Worm (Caenorhabditis elegans) whole organism, L3 larva: Measurements from ENCODE around the gene nud-1.

Source experiments
- R02D3.7 ChIP-seq: fragments of 150-350 bp; optimal IDR thresholded peaks from 2 replicates; lab custom pipeline; 2014; ENCODE audit warnings: missing biosample characterization, missing genetic modification characterization
- ZK546.5 ChIP-seq: sonication (generic microtip); optimal IDR thresholded peaks from 2 replicates; lab custom pipeline; 2017; ENCODE audit warnings: missing biosample characterization, missing genetic modification characterization
- ama-1 ChIP-seq: fragments of 150-350 bp; optimal IDR thresholded peaks from 2 replicates; lab custom pipeline; 2018
- ceh-16 ChIP-seq: sonication (generic microtip); optimal IDR thresholded peaks from 2 replicates; lab custom pipeline; 2017; ENCODE audit warnings: missing biosample characterization, missing genetic modification characterization
- ceh-28 ChIP-seq: fragments of 150-350 bp; optimal IDR thresholded peaks from 2 replicates; lab custom pipeline; 2014; ENCODE audit warnings: missing biosample characterization, missing genetic modification reagents, missing genetic modification characterization
- ceh-82 ChIP-seq: fragments of 150-350 bp; optimal IDR thresholded peaks from 2 replicates; lab custom pipeline; 2014; ENCODE audit warnings: missing biosample characterization, missing genetic modification characterization
- daf-12 ChIP-seq: fragments of 150-350 bp; optimal IDR thresholded peaks from 2 replicates; lab custom pipeline; 2014; ENCODE audit warnings: missing biosample characterization, missing genetic modification reagents, missing genetic modification characterization
- egl-27 ChIP-seq: sonication (generic microtip); optimal IDR thresholded peaks from 4 replicates; lab custom pipeline; 2017; ENCODE audit warnings: missing biosample characterization, missing genetic modification reagents, missing genetic modification characterization
- egl-5 ChIP-seq: fragments of 150-350 bp; optimal IDR thresholded peaks from 2 replicates; lab custom pipeline; 2017; ENCODE audit warnings: missing biosample characterization, missing genetic modification reagents, missing genetic modification characterization, inconsistent platforms
- elt-1 ChIP-seq: fragments of 150-350 bp; optimal IDR thresholded peaks from 2 replicates; lab custom pipeline; 2014; ENCODE audit warnings: missing biosample characterization, missing genetic modification characterization
- elt-2 ChIP-seq: sonication (generic microtip); optimal IDR thresholded peaks from 2 replicates; lab custom pipeline; 2016; ENCODE audit warnings: missing genetic modification reagents, mild to moderate bottlenecking, missing genetic modification characterization, missing compliant biosample characterization
- elt-3 ChIP-seq, 3 experiments: fragments of 150-350 bp in 1 of 3; sonication (generic microtip) in 2 of 3; optimal IDR thresholded peaks; 2 replicates in 2 of 3; 4 replicates in 1 of 3; lab custom pipeline; 2014 to 2017; ENCODE audit warnings: missing biosample characterization in 3 of 3, missing genetic modification characterization in 3 of 3
- eor-1 ChIP-seq, 2 experiments: fragments of 150-350 bp; optimal IDR thresholded peaks; 2 replicates each; lab custom pipeline; 2014 to 2018; ENCODE audit warnings: missing biosample characterization in 2 of 2, missing genetic modification characterization in 2 of 2
- fkh-10 ChIP-seq: sonication (generic microtip); optimal IDR thresholded peaks from 2 replicates; lab custom pipeline; 2017; ENCODE audit warnings: missing biosample characterization, missing genetic modification reagents, missing genetic modification characterization
- fos-1 ChIP-seq: fragments of 150-350 bp; optimal IDR thresholded peaks from 2 replicates; lab custom pipeline; 2014; ENCODE audit warnings: missing biosample characterization, missing genetic modification characterization
- hmg-11 ChIP-seq: sonication (generic microtip); optimal IDR thresholded peaks from 2 replicates; lab custom pipeline; 2016; ENCODE audit warnings: missing genetic modification characterization, missing compliant biosample characterization
- jun-1 ChIP-seq: fragments of 150-350 bp; optimal IDR thresholded peaks from 2 replicates; lab custom pipeline; 2014; ENCODE audit warnings: missing biosample characterization, missing genetic modification reagents, missing genetic modification characterization
- lin-15B ChIP-seq: fragments of 150-350 bp; optimal IDR thresholded peaks from 2 replicates; lab custom pipeline; 2014; ENCODE audit warnings: missing biosample characterization, missing genetic modification characterization
- lin-39 ChIP-seq: fragments of 150-350 bp; optimal IDR thresholded peaks from 2 replicates; lab custom pipeline; 2018; ENCODE audit warnings: missing biosample characterization, missing genetic modification reagents, missing genetic modification characterization
- lsy-12 ChIP-seq: sonication (generic microtip); optimal IDR thresholded peaks from 2 replicates; lab custom pipeline; 2016; ENCODE audit warnings: mild to moderate bottlenecking, missing genetic modification characterization, missing compliant biosample characterization
- mdl-1 ChIP-seq: fragments of 150-350 bp; optimal IDR thresholded peaks from 2 replicates; lab custom pipeline; 2014; ENCODE audit warnings: missing biosample characterization, missing genetic modification characterization
- mml-1 ChIP-seq: fragments of 150-350 bp; sonication (generic microtip); optimal IDR thresholded peaks from 3 replicates; lab custom pipeline; 2014; ENCODE audit warnings: missing biosample characterization, missing genetic modification characterization
- nfya-1 ChIP-seq: sonication (generic microtip); optimal IDR thresholded peaks from 2 replicates; lab custom pipeline; 2017; ENCODE audit warnings: missing genetic modification characterization, mild to moderate bottlenecking, missing compliant biosample characterization, antibody characterized with exemption, moderate library complexity; ENCODE audit not compliant: insufficient read depth
- nhr-11 ChIP-seq: fragments of 150-350 bp; optimal IDR thresholded peaks from 2 replicates; lab custom pipeline; 2014; ENCODE audit warnings: missing biosample characterization, missing genetic modification characterization
- nhr-12 ChIP-seq: fragments of 150-350 bp; optimal IDR thresholded peaks from 2 replicates; lab custom pipeline; 2014; ENCODE audit warnings: missing biosample characterization, missing genetic modification characterization
- nhr-23 ChIP-seq: fragments of 150-350 bp; optimal IDR thresholded peaks from 2 replicates; lab custom pipeline; 2014; ENCODE audit warnings: missing biosample characterization, missing genetic modification reagents, missing genetic modification characterization
- nhr-25 ChIP-seq: sonication (generic microtip); optimal IDR thresholded peaks from 2 replicates; lab custom pipeline; 2017; ENCODE audit warnings: missing biosample characterization, missing genetic modification characterization
- nhr-43 ChIP-seq: sonication (generic microtip); optimal IDR thresholded peaks from 2 replicates; lab custom pipeline; 2016; ENCODE audit warnings: mild to moderate bottlenecking, missing genetic modification characterization, missing compliant biosample characterization; ENCODE audit not compliant: poor library complexity, severe bottlenecking
- nhr-67 ChIP-seq: fragments of 150-350 bp; optimal IDR thresholded peaks from 2 replicates; lab custom pipeline; 2014; ENCODE audit warnings: missing biosample characterization, missing genetic modification characterization
- nhr-76 ChIP-seq: fragments of 150-350 bp; sonication (generic microtip); optimal IDR thresholded peaks from 5 replicates; lab custom pipeline; 2014; ENCODE audit warnings: missing biosample characterization, missing genetic modification characterization
- nhr-77 ChIP-seq: fragments of 150-350 bp; optimal IDR thresholded peaks from 2 replicates; lab custom pipeline; 2014; ENCODE audit warnings: missing biosample characterization, missing genetic modification characterization
- sea-2 ChIP-seq: fragments of 150-350 bp; sonication (generic microtip); optimal IDR thresholded peaks from 4 replicates; lab custom pipeline; 2014; ENCODE audit warnings: missing biosample characterization, missing genetic modification reagents, missing genetic modification characterization
- skn-1 ChIP-seq: fragments of 150-350 bp; optimal IDR thresholded peaks from 2 replicates; lab custom pipeline; 2014; ENCODE audit warnings: missing biosample characterization, missing genetic modification characterization
- snpc-4 ChIP-seq: fragments of 150-350 bp; optimal IDR thresholded peaks from 2 replicates; lab custom pipeline; 2014; ENCODE audit warnings: missing biosample characterization, missing genetic modification characterization
- tbx-2 ChIP-seq: sonication (generic microtip); optimal IDR thresholded peaks from 2 replicates; lab custom pipeline; 2016; ENCODE audit warnings: mild to moderate bottlenecking, missing genetic modification characterization, missing compliant biosample characterization
- unc-39 ChIP-seq: sonication (generic microtip); optimal IDR thresholded peaks from 4 replicates; lab custom pipeline; 2017; ENCODE audit warnings: missing biosample characterization, missing genetic modification characterization
- unc-62 ChIP-seq: fragments of 150-350 bp; sonication (generic microtip); optimal IDR thresholded peaks from 4 replicates; lab custom pipeline; 2014; ENCODE audit warnings: missing biosample characterization, missing genetic modification reagents, missing genetic modification characterization
- zag-1 ChIP-seq: fragments of 150-350 bp; optimal IDR thresholded peaks from 2 replicates; lab custom pipeline; 2014; ENCODE audit warnings: missing biosample characterization, missing genetic modification characterization
- ztf-11 ChIP-seq: fragments of 150-350 bp; optimal IDR thresholded peaks from 2 replicates; lab custom pipeline; 2014; ENCODE audit warnings: missing biosample characterization, missing genetic modification characterization
- ztf-4 ChIP-seq: fragments of 150-350 bp; optimal IDR thresholded peaks from 2 replicates; lab custom pipeline; 2014; ENCODE audit warnings: missing biosample characterization, missing genetic modification characterization

Gene nud-1

DNA sequence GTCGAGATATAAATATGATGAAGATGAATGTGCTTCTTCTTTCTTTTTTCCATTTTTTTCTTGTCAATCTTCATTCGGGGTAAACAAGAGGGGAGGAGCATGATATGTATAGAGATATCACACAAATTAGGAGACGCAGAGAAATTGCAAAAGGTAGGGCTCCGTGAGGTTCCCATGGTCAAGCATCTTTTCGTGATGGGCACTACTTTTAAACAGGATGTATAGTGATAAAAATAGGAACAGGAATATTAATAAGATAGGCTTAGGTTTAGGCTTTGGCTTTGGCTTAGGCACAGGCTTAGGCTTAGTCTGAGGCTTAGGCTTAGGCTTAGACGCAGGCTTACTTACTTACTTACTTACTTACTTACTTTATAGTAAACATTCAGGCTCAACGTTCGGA is 16.6 kb upstream of the nud-1 start, which contains the start of gene F53A2.1:
Gene F53A2.1, minus strand, starts transcription at position 101 of the 400 bp plus-strand sequence.
- TF ChIP-seq nhr-77 (no peak), ceh-28 (tag; lab: Kevin White, UChicago) (no peak), ztf-4 (tag; lab: Kevin White, UChicago) (no peak), sea-2 (no peak), snpc-4 (no peak), fkh-10 (no peak), nfya-1 (tag; lab: Kevin White, UChicago) (no peak), daf-12 (no peak), eor-1 (tag; optimal IDR thresholded peaks at IDR 0.05; lab: Kevin White, UChicago) (no peak), nhr-25 (tag; lab: Kevin White, UChicago) (no peak), ama-1 (lab: Kevin White, UChicago) (no peak), lsy-12 (tag; lab: Kevin White, UChicago) (no peak), lin-39 (tag; lab: Kevin White, UChicago) (no peak), mml-1 (tag; lab: Kevin White, UChicago) (no peak), jun-1 (tag; lab: Kevin White, UChicago) (no peak), elt-2 (tag; lab: Kevin White, UChicago) (no peak)

DNA sequence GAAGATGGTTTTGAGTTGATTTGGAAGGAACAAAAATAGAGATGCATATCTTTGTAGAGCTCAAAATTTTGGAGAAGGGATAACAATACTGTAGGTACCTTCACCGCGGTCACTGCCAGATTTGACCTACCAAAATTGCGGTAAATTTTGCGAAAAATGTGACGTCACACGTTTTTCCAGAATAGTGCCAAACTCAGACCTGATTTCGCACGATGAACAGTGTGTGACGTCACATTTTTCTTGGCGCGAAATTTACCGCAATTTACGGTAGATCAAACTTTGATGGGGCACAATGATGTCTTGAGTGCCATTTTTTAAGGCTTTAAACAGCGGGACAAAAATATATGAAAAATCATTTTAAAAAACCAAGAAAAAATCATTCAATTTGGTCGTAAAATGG is 12.4 kb upstream of the nud-1 start:
- no peak for TF ChIP-seq ceh-82
- no peak for TF ChIP-seq lsy-12 (tag; lab: Kevin White, UChicago)
- TF ChIP-seq egl-5 (tag; lab: Kevin White, UChicago): no peak
- TF ChIP-seq ceh-16 (tag; lab: Kevin White, UChicago): no peak
- no peak for TF ChIP-seq ztf-4 (tag; lab: Kevin White, UChicago)
- TF ChIP-seq nhr-76: no peak
- TF ChIP-seq nhr-23 (tag; lab: Kevin White, UChicago): no peak
- TF ChIP-seq elt-3 (tag; optimal IDR thresholded peaks at IDR 0.05; lab: Kevin White, UChicago): no peak
- no peak for TF ChIP-seq nfya-1 (tag; lab: Kevin White, UChicago)
- TF ChIP-seq, all 47 proteins: peak for 0

DNA sequence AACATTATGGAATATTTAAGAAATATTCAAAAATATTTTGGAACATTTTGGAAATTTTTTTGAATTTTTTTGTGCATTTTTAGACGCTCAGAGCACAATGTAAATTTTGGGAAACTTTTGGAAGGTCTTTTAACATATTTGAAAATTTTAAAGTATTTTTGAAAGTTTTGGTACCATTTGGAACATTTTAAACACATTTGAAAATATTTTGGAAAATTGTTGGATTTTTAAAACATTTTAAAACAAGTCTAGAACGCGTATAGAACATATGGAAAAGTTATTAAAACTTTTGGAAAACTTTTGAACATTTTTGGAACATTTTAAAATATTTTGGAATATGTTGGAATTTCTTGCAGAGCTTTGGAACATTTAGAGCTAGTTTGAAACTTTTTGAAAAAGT is 7.6 kb upstream of the nud-1 start, which contains the start of gene sdz-20:
Gene sdz-20, plus strand, starts transcription at position 301 of the 400 bp plus-strand sequence.
- TF ChIP-seq ceh-28 (tag; lab: Kevin White, UChicago) (no peak), nfya-1 (tag; lab: Kevin White, UChicago) (no peak), elt-1 (no peak), R02D3.7 (no peak), zag-1 (tag; lab: Kevin White, UChicago) (no peak), eor-1 (tag; optimal IDR thresholded peaks at IDR 0.05; lab: Kevin White, UChicago) (no peak), hmg-11 (no peak), ceh-82 (no peak), nhr-77 (no peak), sea-2 (no peak), tbx-2 (tag; lab: Kevin White, UChicago) (no peak), nhr-76 (no peak), nhr-43 (no peak), ama-1 (lab: Kevin White, UChicago) (no peak), skn-1 (no peak)

DNA sequence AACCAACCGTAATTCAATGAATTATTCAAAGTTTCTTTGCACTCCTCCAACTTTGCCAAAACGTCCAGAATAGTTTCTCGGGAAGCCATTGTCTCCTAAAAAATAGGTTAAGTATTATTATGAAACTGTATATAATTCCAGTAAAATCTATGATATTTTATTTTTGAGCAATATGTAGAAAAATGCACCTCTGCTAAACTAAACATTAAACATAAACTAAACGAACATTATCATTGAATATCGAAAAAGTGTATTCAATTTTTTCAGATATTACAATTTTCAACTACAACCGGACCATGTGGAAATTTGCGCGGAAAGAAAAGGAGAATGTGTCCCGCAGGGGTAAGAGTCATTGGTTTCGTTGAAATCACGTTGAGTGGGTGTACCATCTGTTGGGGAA is 1.7 kb upstream of the nud-1 start, which contains the start of gene F53A2.3:
Gene F53A2.3, minus strand, starts transcription at position 101 of the 400 bp plus-strand sequence.
- TF ChIP-seq nhr-25 (tag; lab: Kevin White, UChicago) (no peak), unc-62 (GFP tag; lab: Kevin White, UChicago) (no peak)
- TF ChIP-seq, all 47 proteins: peak for 0

DNA sequence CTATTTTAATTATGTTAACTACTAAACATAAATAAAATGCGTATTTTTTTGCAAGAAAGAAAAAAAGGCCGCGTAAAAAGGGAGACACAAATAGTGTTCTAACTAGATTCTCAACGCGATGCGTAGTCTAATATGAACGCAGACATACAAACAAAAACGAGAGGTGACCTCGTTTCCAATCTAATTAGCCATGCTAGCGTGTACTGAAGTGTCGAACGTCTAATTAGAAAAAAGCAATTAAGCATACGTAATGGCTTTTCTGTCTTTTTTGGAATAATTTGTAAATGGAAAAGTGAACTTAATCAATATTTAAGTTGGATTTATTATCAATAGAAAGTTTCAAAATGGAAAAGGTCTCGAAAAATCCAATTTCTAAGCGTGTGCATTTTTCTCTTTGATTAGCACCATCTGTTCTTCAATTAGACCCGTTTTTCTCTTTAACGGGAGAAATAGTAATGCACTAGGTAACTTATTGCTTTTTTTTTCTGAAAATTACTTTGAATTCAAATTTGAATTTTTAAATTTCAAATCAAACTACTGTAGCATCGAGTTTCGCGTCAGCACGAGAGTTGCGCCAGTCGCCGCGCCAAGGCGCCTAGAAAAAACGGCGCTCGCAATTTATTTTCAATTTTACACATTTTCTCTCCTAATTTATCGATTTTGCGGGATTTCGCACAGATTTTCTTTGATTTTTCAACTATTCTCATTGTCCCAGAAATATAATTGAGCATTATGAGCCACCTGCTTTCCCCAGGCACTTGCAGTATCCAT is 638 bp upstream of the nud-1 start:
- TF ChIP-seq nhr-67 (no peak), zag-1 (tag; lab: Kevin White, UChicago) (no peak), nhr-11 (tag; lab: Kevin White, UChicago) (no peak), fos-1 (tag; lab: Kevin White, UChicago) (no peak), nfya-1 (tag; lab: Kevin White, UChicago) (peak; percentile 42), unc-62 (GFP tag; lab: Kevin White, UChicago) (no peak), elt-1 (no peak), ceh-16 (tag; lab: Kevin White, UChicago) (no peak), unc-39 (tag; lab: Kevin White, UChicago) (no peak), mdl-1 (tag; lab: Kevin White, UChicago) (no peak), ztf-11 (tag; lab: Kevin White, UChicago) (no peak), ztf-4 (tag; lab: Kevin White, UChicago) (no peak), elt-2 (tag; lab: Kevin White, UChicago) (peak; percentile 10), lin-15B (peak; percentile 9), ceh-28 (tag; lab: Kevin White, UChicago) (no peak), egl-27 (tag; lab: Kevin White, UChicago) (no peak), hmg-11 (peak; percentile 23), nhr-12 (tag; lab: Kevin White, UChicago) (no peak), ZK546.5 (tag; lab: Kevin White, UChicago) (no peak)
